Fruit fly (Drosophila melanogaster) whole organism, pupa: Measurements from ENCODE around the gene Zwilch.

Experiments
- CG10348 ChIP-seq: fragments of 200-800 bp; sonication (Bioruptor generic); IDR thresholded peaks from 2 replicates; pipeline ENCODE4 v1.3.6; 2022; ENCODE audit warnings: missing biosample characterization, missing genetic modification characterization
- CG12605 ChIP-seq: fragments of 200-800 bp; sonication (Bioruptor generic); IDR thresholded peaks from 2 replicates; pipeline ENCODE4 v1.3.6; 2022; ENCODE audit warnings: missing biosample characterization, missing genetic modification characterization
- CG13204 ChIP-seq: fragments of 200-800 bp; sonication (Bioruptor generic); optimal IDR thresholded peaks from 2 replicates; lab custom pipeline; 2018; ENCODE audit warnings: missing biosample characterization, mild to moderate bottlenecking, missing genetic modification characterization, moderate library complexity
- CG14655 ChIP-seq: fragments of 200-800 bp; sonication (Bioruptor generic); optimal IDR thresholded peaks from 3 replicates; lab custom pipeline; 2017; ENCODE audit warnings: mild to moderate bottlenecking, missing biosample characterization, missing genetic modification reagents, missing genetic modification characterization
- CG15710 ChIP-seq: fragments of 200-800 bp; sonication (Bioruptor generic); optimal IDR thresholded peaks from 2 replicates; lab custom pipeline; 2018; ENCODE audit warnings: missing biosample characterization, mild to moderate bottlenecking, missing genetic modification characterization, moderate library complexity
- CG17806 ChIP-seq: fragments of 200-800 bp; sonication (Bioruptor generic); optimal IDR thresholded peaks from 2 replicates; lab custom pipeline; 2018; ENCODE audit warnings: missing biosample characterization, mild to moderate bottlenecking, missing genetic modification characterization, moderate library complexity
- CG32121 ChIP-seq: fragments of 200-800 bp; sonication (Bioruptor generic); IDR thresholded peaks from 2 replicates; pipeline ENCODE4 v1.3.6; 2022; ENCODE audit warnings: missing biosample characterization, missing genetic modification characterization
- CG34367 ChIP-seq: fragments of 200-800 bp; sonication (Bioruptor generic); optimal IDR thresholded peaks from 2 replicates; lab custom pipeline; 2018; ENCODE audit warnings: missing biosample characterization, mild to moderate bottlenecking, missing genetic modification characterization
- CG4496 ChIP-seq: fragments of 200-800 bp; sonication (Bioruptor generic); IDR thresholded peaks from 3 replicates; pipeline ENCODE4 v1.3.6; 2022; ENCODE audit warnings: missing biosample characterization, missing genetic modification characterization
- CG8159 ChIP-seq: fragments of 200-800 bp; sonication (Bioruptor generic); optimal IDR thresholded peaks from 3 replicates; lab custom pipeline; 2018; ENCODE audit warnings: missing biosample characterization, mild to moderate bottlenecking, missing genetic modification characterization, moderate library complexity
- CG8301 ChIP-seq: fragments of 200-800 bp; sonication (Bioruptor generic); optimal IDR thresholded peaks from 2 replicates; lab custom pipeline; 2018; ENCODE audit warnings: missing biosample characterization, mild to moderate bottlenecking, missing genetic modification characterization
- CG9948 ChIP-seq: fragments of 200-800 bp; sonication (Bioruptor generic); optimal IDR thresholded peaks from 2 replicates; lab custom pipeline; 2018; ENCODE audit warnings: missing biosample characterization, mild to moderate bottlenecking, missing genetic modification characterization, moderate library complexity
- D1 ChIP-seq: fragments of 200-800 bp; sonication (Bioruptor generic); optimal IDR thresholded peaks from 2 replicates; lab custom pipeline; 2018; ENCODE audit warnings: missing biosample characterization, mild to moderate bottlenecking, missing genetic modification characterization, moderate library complexity
- EcR ChIP-seq: fragments of 200-800 bp; sonication (Bioruptor generic); optimal IDR thresholded peaks from 3 replicates; lab custom pipeline; 2019; ENCODE audit warnings: missing biosample characterization, missing genetic modification characterization, mild to moderate bottlenecking, moderate library complexity, missing genetic modification reagents
- Ets98B ChIP-seq: fragments of 200-800 bp; sonication (Bioruptor generic); IDR thresholded peaks from 2 replicates; pipeline ENCODE4 v1.3.6; 2022; ENCODE audit warnings: missing biosample characterization, missing genetic modification characterization
- Pif1A ChIP-seq: fragments of 200-800 bp; sonication (Bioruptor generic); optimal IDR thresholded peaks from 3 replicates; lab custom pipeline; 2016; ENCODE audit warnings: missing biosample characterization, missing genetic modification characterization
- Pif1B ChIP-seq: fragments of 200-800 bp; sonication (Bioruptor generic); optimal IDR thresholded peaks from 3 replicates; lab custom pipeline; 2016; ENCODE audit warnings: missing biosample characterization, missing genetic modification characterization
- Snoo ChIP-seq: fragments of 200-800 bp; sonication (Bioruptor generic); optimal IDR thresholded peaks from 3 replicates; lab custom pipeline; 2017; ENCODE audit warnings: missing biosample characterization, mild to moderate bottlenecking, missing genetic modification characterization, inconsistent platforms
- fd96Ca ChIP-seq: fragments of 200-800 bp; sonication (Bioruptor generic); IDR thresholded peaks from 3 replicates; pipeline ENCODE4 v1.3.6; 2022; ENCODE audit warnings: missing biosample characterization, missing genetic modification characterization
- gl ChIP-seq: fragments of 200-800 bp; sonication (Bioruptor generic); optimal IDR thresholded peaks from 2 replicates; lab custom pipeline; 2018; ENCODE audit warnings: missing biosample characterization, mild to moderate bottlenecking, missing genetic modification characterization
- rn ChIP-seq: fragments of 200-800 bp; sonication (Bioruptor generic); IDR thresholded peaks from 2 replicates; pipeline ENCODE4 v1.3.6; 2022; ENCODE audit warnings: missing biosample characterization, missing genetic modification characterization

Zwilch gene

DNA sequence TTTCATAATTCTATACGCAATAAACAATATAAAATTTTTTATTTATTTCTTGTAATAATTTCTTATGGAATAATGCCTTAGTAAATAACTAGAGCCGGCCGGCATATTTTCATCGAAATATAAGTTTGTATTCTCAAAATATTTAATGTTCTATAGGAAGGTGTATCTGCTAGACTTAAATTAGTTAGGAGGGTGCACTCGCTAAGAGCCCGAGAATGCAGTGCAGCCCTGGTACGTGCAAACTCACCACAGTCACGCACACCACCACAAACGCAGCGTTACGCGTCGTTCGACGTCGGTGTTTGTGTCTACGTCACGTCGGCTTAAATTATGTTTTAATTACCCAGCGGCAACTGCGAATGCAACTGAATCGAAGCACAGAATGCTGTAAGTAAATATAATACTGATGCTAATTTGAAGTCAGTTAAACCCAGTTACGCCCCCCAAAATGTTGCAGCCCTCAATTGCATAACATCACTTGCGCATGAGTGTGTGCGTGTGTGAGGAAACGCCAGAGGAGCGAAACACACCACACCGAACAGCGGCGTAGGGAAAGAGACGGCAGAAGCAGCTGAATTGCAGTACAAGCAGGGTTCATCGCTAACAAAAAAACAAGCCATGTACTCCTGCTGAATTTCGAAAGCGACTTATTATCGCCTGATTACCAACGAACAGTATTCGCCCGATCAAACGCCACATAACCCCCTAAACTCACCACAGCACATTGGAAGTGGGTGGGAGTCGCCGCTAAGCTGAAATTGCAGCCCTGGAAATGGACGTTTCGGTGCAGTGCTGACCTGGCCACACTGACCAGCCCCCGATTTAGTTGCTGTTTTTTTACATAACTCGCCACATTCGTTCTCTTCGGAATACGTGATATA is 7.5 kb upstream of the Zwilch start, which contains the start of gene CG12054:
Gene CG12054 (plus strand): TSS at position 247 of the 881 bp plus-strand sequence.
- TF ChIP-seq rn (GFP tag; lab: Robert Waterston, UW) (no peak), CG32121 (GFP tag; lab: Robert Waterston, UW) (no peak), gl (no peak), CG34367 (tag; lab: Kevin White, UChicago) (no peak), D1 (tag; lab: Kevin White, UChicago) (no peak)
- TF ChIP-seq, all 21 proteins: peak for 0

DNA sequence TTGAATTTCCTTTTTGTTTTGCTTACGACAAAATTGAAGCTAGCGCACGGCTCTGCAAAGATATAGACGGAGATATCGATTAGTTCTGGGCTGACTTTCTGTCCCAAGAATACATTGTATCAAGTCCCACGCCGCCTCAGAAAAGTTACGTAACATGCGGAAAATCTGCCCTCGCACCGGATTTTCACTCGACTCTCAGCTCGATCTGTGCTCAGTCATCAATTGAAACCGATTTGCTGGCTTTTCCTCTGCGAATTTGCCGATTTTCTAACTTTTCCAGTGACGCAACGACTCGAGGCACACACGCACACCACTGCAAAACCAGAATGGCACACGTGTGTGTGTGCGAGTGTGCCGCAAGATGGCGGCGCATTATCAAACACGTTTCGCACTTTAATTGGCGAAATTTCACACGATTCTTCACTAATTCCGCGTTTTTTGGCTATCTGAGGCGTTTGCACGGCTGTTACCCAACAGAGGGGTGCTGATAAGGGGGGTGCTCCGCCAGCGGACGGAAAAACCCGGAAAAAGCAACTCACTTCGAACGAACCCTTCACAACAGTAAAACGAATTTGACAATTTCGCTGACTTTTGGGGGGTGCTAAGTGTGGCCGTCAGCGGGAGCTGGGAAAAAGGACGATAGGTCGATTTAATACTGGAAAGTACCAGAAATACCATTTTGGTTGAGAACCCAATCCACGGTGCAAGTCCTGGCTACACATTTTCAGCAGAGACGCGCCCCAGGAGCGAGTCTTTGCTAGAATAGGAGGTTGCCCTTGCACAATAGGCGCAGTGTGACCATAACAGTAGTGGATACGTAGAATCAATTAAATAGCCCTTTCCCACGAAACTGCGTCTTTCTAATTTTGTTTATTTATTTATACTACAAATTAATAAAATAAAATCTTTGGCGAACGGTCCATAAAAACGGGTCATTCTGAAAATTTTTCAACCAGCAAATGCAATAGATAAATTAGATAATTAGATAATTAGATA is 6.1 kb upstream of the Zwilch start, which contains the start of gene ATPsynC:
Gene ATPsynC (minus strand): TSS at position 634 of the 996 bp plus-strand sequence.
- TF ChIP-seq Snoo (peak; percentile 28), CG8159 (peak; percentile 11), CG17806 (tag; lab: Kevin White, UChicago) (peak; percentile 10), fd96Ca (GFP tag; lab: Robert Waterston, UW) (no peak), EcR (GFP tag; lab: Kevin White, UChicago) (peak; percentile 60), Ets98B (GFP tag; lab: Robert Waterston, UW) (no peak)

DNA sequence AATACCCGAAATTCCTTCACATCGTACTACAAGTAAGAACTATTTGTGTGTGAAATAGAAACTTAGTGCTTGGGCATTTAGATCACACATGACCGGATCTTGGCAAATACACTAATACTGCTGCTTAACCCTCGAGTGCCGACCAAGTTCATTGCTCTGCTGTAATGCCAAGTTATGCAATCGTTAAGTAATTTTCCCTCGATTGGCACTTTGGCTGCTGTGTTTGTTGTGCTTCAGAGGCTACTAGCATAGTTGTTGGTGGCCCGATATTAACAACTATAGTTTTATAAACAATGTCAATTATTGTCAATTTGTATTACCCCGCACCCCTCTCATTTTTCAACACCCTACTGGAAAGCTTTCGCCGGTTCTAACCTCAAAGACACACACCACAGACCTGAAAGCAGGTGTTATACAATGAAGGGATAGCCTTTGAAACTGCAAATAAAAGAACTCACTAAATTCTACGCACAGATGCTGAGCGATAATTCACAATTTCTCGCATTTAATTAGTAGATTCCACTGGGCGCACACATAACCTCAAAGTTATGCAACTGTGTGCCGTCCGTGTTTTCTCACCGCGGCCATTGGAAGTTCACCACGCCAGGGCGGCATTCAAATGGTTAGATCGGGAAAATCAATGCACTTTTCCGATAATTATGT is 5.2 kb upstream of the Zwilch start:
- TF ChIP-seq EcR (GFP tag; lab: Kevin White, UChicago) (peak; percentile 85), CG32121 (GFP tag; lab: Robert Waterston, UW) (no peak), Snoo (no peak)

DNA sequence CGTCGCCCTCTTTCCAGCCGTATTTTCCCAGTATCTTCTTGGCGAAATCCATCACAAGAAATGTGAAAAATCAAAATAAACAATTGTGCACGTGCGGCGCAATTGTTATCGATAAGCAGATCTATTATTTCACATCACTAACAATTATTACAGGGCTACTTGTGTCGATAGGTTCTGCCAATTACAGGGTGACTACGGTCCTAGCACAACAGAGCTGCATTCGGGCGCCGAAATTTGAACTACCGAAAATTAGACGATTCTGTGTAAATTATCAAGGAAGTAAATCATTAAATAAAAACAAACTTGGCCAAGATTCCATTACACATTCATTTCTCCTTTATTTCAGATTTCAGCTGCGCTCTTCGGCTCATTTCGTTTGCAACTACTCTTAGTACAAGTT is 2.7 kb upstream of the Zwilch start, which contains the start of gene CG15561:
Gene CG15561 (minus strand): TSS at position 113 of the 400 bp plus-strand sequence.
- TF ChIP-seq CG15710 (tag; lab: Kevin White, UChicago) = no peak
- no peak for TF ChIP-seq Ets98B (GFP tag; lab: Robert Waterston, UW)
- TF ChIP-seq CG12605 (GFP tag; lab: Robert Waterston, UW) = no peak
- no peak for TF ChIP-seq Snoo
- no peak for TF ChIP-seq CG32121 (GFP tag; lab: Robert Waterston, UW)
- TF ChIP-seq CG10348 (GFP tag; lab: Robert Waterston, UW) = no peak
- TF ChIP-seq CG8301 (tag; lab: Kevin White, UChicago) = no peak
- TF ChIP-seq CG13204 = no peak
- no peak for TF ChIP-seq rn (GFP tag; lab: Robert Waterston, UW)
- no peak for TF ChIP-seq Pif1B (GFP tag; lab: Kevin White, UChicago)
- no peak for TF ChIP-seq CG4496 (GFP tag; lab: Robert Waterston, UW)
- TF ChIP-seq CG17806 (tag; lab: Kevin White, UChicago) = no peak
- no peak for TF ChIP-seq CG14655 (GFP tag; lab: Kevin White, UChicago)
- no peak for TF ChIP-seq CG9948
- TF ChIP-seq EcR (GFP tag; lab: Kevin White, UChicago) = no peak
- TF ChIP-seq fd96Ca (GFP tag; lab: Robert Waterston, UW) = no peak
- TF ChIP-seq gl = no peak
- TF ChIP-seq CG8159 = no peak
- no peak for TF ChIP-seq D1 (tag; lab: Kevin White, UChicago)
- TF ChIP-seq CG34367 (tag; lab: Kevin White, UChicago) = no peak

DNA sequence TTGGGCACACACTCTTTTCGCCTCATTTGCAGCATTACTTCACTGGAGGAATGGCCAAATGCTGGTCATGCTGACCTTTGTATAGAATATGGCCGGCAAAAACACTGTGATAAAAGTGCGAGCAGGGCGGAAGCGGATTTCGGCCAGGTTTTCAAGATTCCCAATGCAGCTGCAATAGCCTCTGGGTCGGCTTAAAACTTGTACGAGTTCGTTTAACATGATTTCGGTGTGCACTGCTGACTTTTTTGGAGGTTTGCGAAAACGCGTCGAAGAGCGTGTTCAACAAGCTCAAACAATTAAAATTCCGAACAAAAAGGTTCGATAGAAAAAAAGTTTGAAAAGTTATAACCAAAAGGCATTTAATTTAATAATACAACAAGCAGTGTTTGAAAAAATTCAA is 2.5 kb downstream of the Zwilch start, which contains the start of gene chp:
Gene chp (minus strand): TSS at position 101 of the 400 bp plus-strand sequence.
- no peak for TF ChIP-seq CG10348 (GFP tag; lab: Robert Waterston, UW)

DNA sequence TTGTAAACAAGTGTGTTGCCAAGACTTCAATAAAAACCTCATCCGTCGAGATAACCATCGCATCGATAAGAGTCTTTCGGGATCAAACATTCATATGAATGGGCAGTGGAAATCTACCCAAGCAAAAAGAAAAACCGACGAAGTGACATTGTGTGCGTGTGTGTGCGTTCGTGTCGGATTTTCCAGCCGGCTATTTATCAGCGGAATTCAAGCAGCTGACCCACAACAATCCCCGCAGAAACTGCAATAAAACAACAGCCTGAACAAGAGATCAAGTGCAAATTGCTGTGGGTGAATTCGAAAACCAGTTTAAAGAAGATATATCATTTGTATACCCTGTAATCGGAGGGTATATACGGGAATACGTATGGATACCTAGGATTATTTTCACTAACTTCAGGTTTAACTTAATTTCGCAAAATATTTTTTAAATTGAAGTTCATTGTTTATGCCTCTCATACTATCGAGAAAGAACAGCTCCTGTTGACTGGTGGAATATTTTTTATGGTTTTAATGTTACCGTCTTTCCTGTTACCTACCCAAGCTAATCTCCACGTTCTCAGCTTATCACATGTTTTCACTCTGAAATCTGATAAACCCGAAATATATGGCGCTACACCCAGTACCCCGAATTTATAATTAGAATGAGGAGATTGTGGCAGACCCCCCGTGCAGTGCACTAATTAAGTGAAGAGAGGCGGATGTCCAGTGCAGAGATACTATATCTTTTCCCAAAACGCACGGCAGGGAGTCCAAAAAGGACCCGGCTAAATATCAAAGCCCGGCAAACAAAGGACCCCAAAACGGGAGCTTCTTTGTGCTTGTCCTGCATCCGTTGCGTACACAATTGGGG is 15.8 kb downstream of the Zwilch start:
- TF ChIP-seq EcR (GFP tag; lab: Kevin White, UChicago) (no peak), CG13204 (no peak), CG12605 (GFP tag; lab: Robert Waterston, UW) (no peak), fd96Ca (GFP tag; lab: Robert Waterston, UW) (no peak), CG8159 (no peak), CG15710 (tag; lab: Kevin White, UChicago) (no peak), CG17806 (tag; lab: Kevin White, UChicago) (no peak), Ets98B (GFP tag; lab: Robert Waterston, UW) (no peak), CG32121 (GFP tag; lab: Robert Waterston, UW) (no peak), rn (GFP tag; lab: Robert Waterston, UW) (no peak), Pif1A (peak; percentile 2), CG10348 (GFP tag; lab: Robert Waterston, UW) (no peak), CG34367 (tag; lab: Kevin White, UChicago) (no peak), gl (no peak), CG14655 (GFP tag; lab: Kevin White, UChicago) (peak; percentile 9), CG8301 (tag; lab: Kevin White, UChicago) (no peak), Pif1B (GFP tag; lab: Kevin White, UChicago) (no peak), D1 (tag; lab: Kevin White, UChicago) (no peak), CG4496 (GFP tag; lab: Robert Waterston, UW) (0 out of 3 replicates have a peak, but pooled peaks have one; percentile 33), CG9948 (no peak), Snoo (no peak)
